Fruit fly (Drosophila melanogaster) whole organism, prepupa: ENCODE data around the gene Ccp84Ac.
A peak's percentile ranks its signal among the peaks of the same experiment; 100 is the strongest.

Source experiments
- Blimp-1 ChIP-seq: fragments of 200-800 bp; sonication (Bioruptor generic); optimal IDR thresholded peaks from 3 replicates; lab custom pipeline; 2017; ENCODE audit warnings: missing biosample characterization, missing genetic modification characterization, mild to moderate bottlenecking, moderate library complexity, missing genetic modification reagents
- CG10631 ChIP-seq: fragments of 200-800 bp; sonication (Bioruptor generic); optimal IDR thresholded peaks from 2 replicates; lab custom pipeline; 2016; ENCODE audit warnings: missing biosample characterization, missing genetic modification characterization
- CG11762 ChIP-seq: fragments of 200-800 bp; sonication (Bioruptor generic); optimal IDR thresholded peaks from 3 replicates; lab custom pipeline; 2016; ENCODE audit warnings: missing biosample characterization, missing genetic modification characterization; ENCODE audit not compliant: insufficient read depth
- CG15336 ChIP-seq: fragments of 200-800 bp; sonication (Bioruptor generic); IDR thresholded peaks from 2 replicates; pipeline ENCODE4 v1.3.6; 2022; ENCODE audit warnings: missing biosample characterization, missing genetic modification characterization
- CG1621 ChIP-seq: fragments of 200-800 bp; sonication (Bioruptor generic); optimal IDR thresholded peaks from 3 replicates; lab custom pipeline; 2018; ENCODE audit warnings: missing biosample characterization, mild to moderate bottlenecking, missing genetic modification characterization
- CG16779 ChIP-seq: fragments of 200-800 bp; sonication (Bioruptor generic); optimal IDR thresholded peaks from 3 replicates; lab custom pipeline; 2017; ENCODE audit warnings: missing biosample characterization, mild to moderate bottlenecking, missing genetic modification characterization
- CG3032 ChIP-seq: fragments of 200-800 bp; optimal IDR thresholded peaks from 2 replicates; lab custom pipeline; 2019; ENCODE audit warnings: missing biosample characterization, mild to moderate bottlenecking, missing genetic modification characterization, moderate library complexity
- CG31627 ChIP-seq: fragments of 200-800 bp; sonication (Bioruptor generic); optimal IDR thresholded peaks from 3 replicates; lab custom pipeline; 2016; ENCODE audit warnings: missing biosample characterization, missing genetic modification characterization
- CG34406 ChIP-seq: fragments of 200-800 bp; sonication (Bioruptor generic); optimal IDR thresholded peaks from 3 replicates; lab custom pipeline; 2016; ENCODE audit warnings: missing biosample characterization, missing genetic modification characterization
- CG4318 ChIP-seq: fragments of 200-800 bp; sonication (Bioruptor generic); optimal IDR thresholded peaks from 3 replicates; lab custom pipeline; 2017; ENCODE audit warnings: missing biosample characterization, mild to moderate bottlenecking, missing genetic modification characterization
- CG6808 ChIP-seq: fragments of 200-800 bp; sonication (Bioruptor generic); optimal IDR thresholded peaks from 3 replicates; lab custom pipeline; 2017; ENCODE audit warnings: missing biosample characterization, missing genetic modification characterization, mild to moderate bottlenecking, moderate library complexity, missing genetic modification reagents
- CG7368 ChIP-seq: fragments of 200-800 bp; sonication (Bioruptor generic); optimal IDR thresholded peaks from 3 replicates; lab custom pipeline; 2016; ENCODE audit warnings: missing biosample characterization, missing genetic modification characterization
- CG8119 ChIP-seq: fragments of 200-800 bp; sonication (Bioruptor generic); IDR thresholded peaks from 3 replicates; pipeline ENCODE4 v1.3.6; 2022; ENCODE audit warnings: missing biosample characterization, missing genetic modification characterization
- CG8632 ChIP-seq: fragments of 200-800 bp; sonication (Bioruptor generic); optimal IDR thresholded peaks from 3 replicates; lab custom pipeline; 2016; ENCODE audit warnings: missing biosample characterization, missing genetic modification characterization
- Eip75B ChIP-seq: fragments of 200-800 bp; sonication (Bioruptor generic); optimal IDR thresholded peaks from 3 replicates; lab custom pipeline; 2016; ENCODE audit warnings: missing biosample characterization, missing genetic modification characterization
- Eip93F ChIP-seq: fragments of 200-800 bp; sonication (Bioruptor generic); optimal IDR thresholded peaks from 2 replicates; lab custom pipeline; 2016; ENCODE audit warnings: missing biosample characterization, mild to moderate bottlenecking, missing genetic modification characterization
- Ets21C ChIP-seq: fragments of 200-800 bp; sonication (Bioruptor generic); optimal IDR thresholded peaks from 3 replicates; lab custom pipeline; 2016; ENCODE audit warnings: missing biosample characterization, missing genetic modification characterization
- Ets96B ChIP-seq: fragments of 200-800 bp; optimal IDR thresholded peaks from 2 replicates; lab custom pipeline; 2019; ENCODE audit warnings: missing biosample characterization, mild to moderate bottlenecking, missing genetic modification characterization, moderate library complexity
- Hr4 ChIP-seq: fragments of 200-800 bp; sonication (Bioruptor generic); optimal IDR thresholded peaks from 3 replicates; lab custom pipeline; 2016; ENCODE audit warnings: missing biosample characterization, missing genetic modification characterization
- Lpt ChIP-seq: fragments of 200-800 bp; sonication (Bioruptor generic); optimal IDR thresholded peaks from 3 replicates; lab custom pipeline; 2016; ENCODE audit warnings: missing biosample characterization, missing genetic modification characterization
- Met ChIP-seq: fragments of 200-800 bp; sonication (Bioruptor generic); optimal IDR thresholded peaks from 3 replicates; lab custom pipeline; 2016; ENCODE audit warnings: missing biosample characterization, missing genetic modification characterization
- Sox15 ChIP-seq: fragments of 200-800 bp; sonication (Bioruptor generic); optimal IDR thresholded peaks from 3 replicates; lab custom pipeline; 2016; ENCODE audit warnings: missing biosample characterization, missing genetic modification characterization
- acj6 ChIP-seq: fragments of 200-800 bp; sonication (Bioruptor generic); optimal IDR thresholded peaks from 3 replicates; lab custom pipeline; 2016; ENCODE audit warnings: missing biosample characterization, missing genetic modification characterization
- dac ChIP-seq: fragments of 200-800 bp; sonication (Bioruptor generic); optimal IDR thresholded peaks from 2 replicates; lab custom pipeline; 2017; ENCODE audit warnings: missing biosample characterization, mild to moderate bottlenecking, missing genetic modification characterization
- dsx ChIP-seq: fragments of 200-800 bp; optimal IDR thresholded peaks from 3 replicates; lab custom pipeline; 2019; ENCODE audit warnings: missing biosample characterization, mild to moderate bottlenecking, missing genetic modification characterization, moderate library complexity; ENCODE audit not compliant: poor library complexity, severe bottlenecking
- eg ChIP-seq: fragments of 200-800 bp; sonication (Bioruptor generic); IDR thresholded peaks from 3 replicates; pipeline ENCODE4 v1.3.6; 2022; ENCODE audit warnings: missing biosample characterization, missing genetic modification characterization
- esn ChIP-seq: fragments of 200-800 bp; sonication (Bioruptor generic); optimal IDR thresholded peaks from 2 replicates; lab custom pipeline; 2016; ENCODE audit warnings: missing biosample characterization, mild to moderate bottlenecking, missing genetic modification characterization, moderate library complexity
- fd59A ChIP-seq: fragments of 200-800 bp; sonication (Bioruptor generic); optimal IDR thresholded peaks from 2 replicates; lab custom pipeline; 2017; ENCODE audit warnings: missing biosample characterization, mild to moderate bottlenecking, missing genetic modification characterization, missing genetic modification reagents
- net ChIP-seq: fragments of 200-800 bp; sonication (Bioruptor generic); optimal IDR thresholded peaks from 3 replicates; lab custom pipeline; 2016; ENCODE audit warnings: missing biosample characterization, missing genetic modification characterization
- spab ChIP-seq: fragments of 200-800 bp; sonication (Bioruptor generic); optimal IDR thresholded peaks from 2 replicates; lab custom pipeline; 2017; ENCODE audit warnings: missing biosample characterization, mild to moderate bottlenecking, missing genetic modification characterization, missing genetic modification reagents
- ss ChIP-seq, 2 experiments: fragments of 200-800 bp; sonication (Bioruptor generic); optimal IDR thresholded peaks; 2 replicates in 1 of 2; 3 replicates in 1 of 2; lab custom pipeline; 2017 to 2018; ENCODE audit warnings: mild to moderate bottlenecking in 2 of 2, missing biosample characterization in 2 of 2, missing genetic modification characterization in 2 of 2, moderate library complexity in 1 of 2
- topi ChIP-seq: fragments of 200-800 bp; sonication (Bioruptor generic); optimal IDR thresholded peaks from 3 replicates; lab custom pipeline; 2016; ENCODE audit warnings: missing biosample characterization, missing genetic modification characterization

The Ccp84Ac gene

dm6 chr3R:6664371-6665116 lies 31.5 kb downstream of the Ccp84Ac start (continued):
- TF ChIP-seq spab (GFP tag; lab: Kevin White, UChicago) = no peak
- TF ChIP-seq, all 60 proteins: peak for 18

dm6 chr3R:6663289-6663666 lies 32.8 kb downstream of the Ccp84Ac start:
- TF ChIP-seq CG11762 (GFP tag; lab: Kevin White, UChicago) = no peak
- TF ChIP-seq CG16779 = no peak
- TF ChIP-seq CG10631 (GFP tag; lab: Kevin White, UChicago) = no peak
- no peak for TF ChIP-seq Ets96B (tag; lab: Kevin White, UChicago)
- TF ChIP-seq dsx (GFP tag; lab: Kevin White, UChicago) = no peak
- no peak for TF ChIP-seq CG1621
- no peak for TF ChIP-seq CG8119
- TF ChIP-seq Lpt (GFP tag; lab: Kevin White, UChicago) = no peak
- no peak for TF ChIP-seq CG6808 (GFP tag; lab: Kevin White, UChicago)
- TF ChIP-seq CG7368 = no peak
- no peak for TF ChIP-seq eg
- no peak for TF ChIP-seq CG8632
- no peak for TF ChIP-seq CG4318 (GFP tag; lab: Kevin White, UChicago)

- no peak for TF ChIP-seq net
- TF ChIP-seq ss (GFP tag; optimal IDR thresholded peaks at IDR 0.05; lab: Kevin White, UChicago) = no peak
- TF ChIP-seq spab (GFP tag; lab: Kevin White, UChicago) = no peak
- TF ChIP-seq Sox15 = no peak
- no peak for TF ChIP-seq Hr4 (GFP tag; lab: Kevin White, UChicago)
- TF ChIP-seq Blimp-1 (GFP tag; lab: Kevin White, UChicago) = no peak
- no peak for TF ChIP-seq topi (GFP tag; lab: Kevin White, UChicago)
- TF ChIP-seq Eip93F = no peak
- no peak for TF ChIP-seq CG4318 (GFP tag; lab: Kevin White, UChicago)
- no peak for TF ChIP-seq acj6 (GFP tag; lab: Kevin White, UChicago)
- no peak for TF ChIP-seq CG31627
- no peak for TF ChIP-seq eg
- no peak for TF ChIP-seq CG11762 (GFP tag; lab: Kevin White, UChicago)
- TF ChIP-seq CG8119 = no peak
- no peak for TF ChIP-seq Eip75B (GFP tag; lab: Kevin White, UChicago)
- no peak for TF ChIP-seq Ets21C (GFP tag; lab: Kevin White, UChicago)
These were observed 33.3 kb downstream of the Ccp84Ac start for dm6 chr3R:6662613-6663288.

dm6 chr3R:6659941-6660340 lies 36.1 kb downstream of the Ccp84Ac start, which contains the start of gene agt:
Gene agt (minus strand): TSS chr3R:6660100.
- TF ChIP-seq CG3032 (peak; percentile 8), fd59A (GFP tag; lab: Kevin White, UChicago) (no peak), CG10631 (GFP tag; lab: Kevin White, UChicago) (no peak), CG34406 (GFP tag; lab: Kevin White, UChicago) (no peak), esn (GFP tag; lab: Kevin White, UChicago) (peak; percentile 10), Met (no peak), CG15336 (GFP tag; lab: Robert Waterston, UW) (0 out of 2 replicates have a peak, but pooled peaks have one; percentile 16), dac (GFP tag; lab: Kevin White, UChicago) (no peak)
